Worm (Caenorhabditis elegans): ENCODE data around the gene sssh-1.

Gene sssh-1

DNA sequence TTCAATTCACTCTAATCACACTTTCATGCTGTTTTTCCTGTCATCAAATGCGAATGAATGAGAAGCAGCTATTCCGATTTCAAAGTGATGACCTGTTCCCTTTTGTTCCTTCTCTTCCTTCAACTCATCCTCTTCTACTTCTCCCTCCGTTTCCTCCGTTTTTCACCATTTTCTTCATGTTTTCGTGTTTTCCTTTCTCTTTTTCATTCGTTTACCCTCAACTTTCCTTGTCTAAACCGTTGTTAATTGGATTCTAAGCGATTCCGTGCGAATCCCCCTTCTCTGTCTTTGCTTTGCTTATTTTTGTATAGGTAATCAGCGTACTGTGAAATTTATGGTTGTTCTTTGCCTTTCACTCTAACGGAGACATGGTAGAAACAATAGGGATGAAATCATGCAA is 10.1 kb downstream of the sssh-1 start:
- TF ChIP-seq che-1 (tag; optimal IDR thresholded peaks at IDR 0.05) (no peak), ceh-30 (tag; optimal IDR thresholded peaks at IDR 0.05) (no peak), ref-2 (tag; optimal IDR thresholded peaks at IDR 0.05) (no peak), ama-1 (optimal IDR thresholded peaks at IDR 0.05) (no peak)

DNA sequence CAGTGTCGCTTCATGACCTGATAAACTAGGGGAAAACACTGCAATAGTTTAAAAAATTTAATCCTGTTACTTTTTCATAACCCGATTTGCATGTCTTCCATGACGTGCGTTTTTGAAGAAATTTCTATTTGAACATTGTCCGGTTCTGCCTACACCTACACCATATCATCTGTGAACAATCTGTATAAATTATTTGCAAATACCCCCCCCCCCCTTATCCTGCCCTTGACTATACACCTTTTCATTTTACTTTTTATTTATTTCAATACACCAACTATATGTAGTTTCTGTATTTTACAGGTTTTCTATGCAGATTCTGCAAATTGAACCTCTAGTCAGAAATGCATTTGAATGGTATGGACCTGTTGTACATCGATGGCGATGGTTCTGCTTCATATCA is 12.4 kb downstream of the sssh-1 start, which contains the start of gene daf-6:
daf-6 (plus strand) TSS at position 301 of the 400 bp plus-strand sequence.
- no peak for TF ChIP-seq tbx-2 (tag; optimal IDR thresholded peaks at IDR 0.05)
- TF ChIP-seq nfya-1 (tag; optimal IDR thresholded peaks at IDR 0.05), result no peak
- TF ChIP-seq unc-86 (tag; optimal IDR thresholded peaks at IDR 0.05), result no peak
- no peak for TF ChIP-seq ahr-1 (tag; optimal IDR thresholded peaks at IDR 0.05)
- TF ChIP-seq ets-4 (tag; optimal IDR thresholded peaks at IDR 0.05), result no peak
- TF ChIP-seq che-1 (tag; optimal IDR thresholded peaks at IDR 0.05), result no peak
- no peak for TF ChIP-seq ceh-18 (tag; optimal IDR thresholded peaks at IDR 0.05)
- no peak for TF ChIP-seq ceh-9 (tag; optimal IDR thresholded peaks at IDR 0.05)
- TF ChIP-seq hlh-30 (tag; optimal IDR thresholded peaks at IDR 0.05; ENCODE audit: insufficient read depth), result no peak
- no peak for TF ChIP-seq unc-3 (GFP tag; conservative IDR thresholded peaks at IDR 0.05)
- TF ChIP-seq unc-3 (tag; optimal IDR thresholded peaks at IDR 0.05), result no peak

ce11 chrX:14894380-14894779 is 18.6 kb downstream of the sssh-1 start:
- TF ChIP-seq ceh-48 (tag; optimal IDR thresholded peaks at IDR 0.05), result no peak
- TF ChIP-seq ceh-6 (GFP tag; optimal IDR thresholded peaks at IDR 0.05), result no peak
- TF ChIP-seq unc-42 (tag; optimal IDR thresholded peaks at IDR 0.05), result no peak
- TF ChIP-seq pqm-1 (tag; optimal IDR thresholded peaks at IDR 0.05), result no peak
- TF ChIP-seq elt-2 (tag; optimal IDR thresholded peaks at IDR 0.05), result no peak

DNA sequence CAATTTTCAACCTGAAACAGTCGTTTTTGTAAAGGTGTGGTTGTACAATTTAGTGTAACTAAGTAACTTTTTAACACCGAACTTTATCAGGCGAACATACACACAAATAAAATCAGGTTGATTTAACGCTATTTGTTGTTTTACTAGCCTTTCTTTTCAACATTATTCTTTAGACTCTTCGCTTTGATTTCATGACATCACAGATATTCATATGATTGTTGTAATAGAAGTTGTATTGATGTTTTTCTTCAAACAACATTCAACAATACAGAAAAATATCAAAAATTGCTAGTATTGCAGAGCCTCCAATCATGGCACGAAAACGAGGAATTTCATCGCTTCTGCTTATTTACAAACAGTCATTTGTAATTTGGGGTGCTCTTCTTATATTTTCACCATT is 19.1 kb downstream of the sssh-1 start, which contains the start of gene nac-1:
nac-1 (plus strand) TSS at position 301 of the 400 bp plus-strand sequence.
- TF ChIP-seq odd-2 (tag; optimal IDR thresholded peaks at IDR 0.05), result no peak
- TF ChIP-seq ceh-18 (tag; optimal IDR thresholded peaks at IDR 0.05), result no peak
- TF ChIP-seq tbx-2 (tag; optimal IDR thresholded peaks at IDR 0.05), result no peak
- TF ChIP-seq pha-2 (tag; optimal IDR thresholded peaks at IDR 0.05), result no peak
- no peak for TF ChIP-seq unc-42 (tag; optimal IDR thresholded peaks at IDR 0.05)
- no peak for TF ChIP-seq unc-86 (tag; optimal IDR thresholded peaks at IDR 0.05)
- no peak for TF ChIP-seq ceh-19 (GFP tag; optimal IDR thresholded peaks at IDR 0.05)
- TF ChIP-seq K02D7.2 (tag; optimal IDR thresholded peaks at IDR 0.05), result no peak
- TF ChIP-seq ceh-34 (tag; optimal IDR thresholded peaks at IDR 0.05), result no peak
- TF ChIP-seq lin-11 (tag; optimal IDR thresholded peaks at IDR 0.05), result no peak
- TF ChIP-seq K09A11.1 (tag; optimal IDR thresholded peaks at IDR 0.05; ENCODE audit: insufficient read depth), result no peak
- no peak for TF ChIP-seq gmeb-2 (tag; optimal IDR thresholded peaks at IDR 0.05)
- no peak for TF ChIP-seq pax-1 (tag; optimal IDR thresholded peaks at IDR 0.05)
- TF ChIP-seq ceh-22 (tag; optimal IDR thresholded peaks at IDR 0.05), result no peak
- no peak for TF ChIP-seq ceh-48 (tag; optimal IDR thresholded peaks at IDR 0.05)
- TF ChIP-seq mec-3 (tag; optimal IDR thresholded peaks at IDR 0.05; ENCODE audit: borderline replicate concordance), result no peak
- no peak for TF ChIP-seq hlh-8 (tag; optimal IDR thresholded peaks at IDR 0.05)

DNA sequence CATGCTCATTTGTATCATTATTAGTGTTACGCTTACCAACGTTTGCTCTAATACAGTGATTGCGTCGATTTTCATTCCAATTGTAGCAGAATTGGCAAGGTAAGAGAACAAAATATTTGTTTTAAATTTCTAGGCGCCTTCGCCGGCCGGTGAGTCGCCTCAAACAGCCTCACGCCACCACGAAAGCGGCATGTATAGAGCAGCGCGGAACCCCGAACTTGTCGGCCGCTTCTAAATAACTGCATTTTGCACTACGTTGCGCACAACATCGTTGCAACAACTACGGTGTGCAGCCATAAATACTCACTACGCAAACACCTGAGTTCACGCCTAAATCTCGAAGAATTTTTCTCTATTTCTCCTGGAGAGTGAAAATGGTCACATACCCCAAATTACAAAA is 21.4 kb downstream of the sssh-1 start:
- TF ChIP-seq C38D4.7 (GFP tag; optimal IDR thresholded peaks at IDR 0.05) (no peak), ceh-24 (tag; optimal IDR thresholded peaks at IDR 0.05) (no peak), hlh-15 (tag; optimal IDR thresholded peaks at IDR 0.05) (no peak), ceh-34 (tag; optimal IDR thresholded peaks at IDR 0.05) (no peak), rnt-1 (tag; optimal IDR thresholded peaks at IDR 0.05) (no peak), hlh-30 (tag; optimal IDR thresholded peaks at IDR 0.05; ENCODE audit: insufficient read depth) (no peak), gmeb-2 (tag; optimal IDR thresholded peaks at IDR 0.05) (no peak), unc-55 (GFP tag; optimal IDR thresholded peaks at IDR 0.05) (no peak), dmd-4 (tag; optimal IDR thresholded peaks at IDR 0.05; ENCODE audit: borderline replicate concordance) (no peak), T23F11.4 (GFP tag; optimal IDR thresholded peaks at IDR 0.05) (no peak), fkh-6 (tag; optimal IDR thresholded peaks at IDR 0.05) (no peak), ceh-18 (tag; optimal IDR thresholded peaks at IDR 0.05) (no peak), ceh-22 (tag; optimal IDR thresholded peaks at IDR 0.05) (no peak), tbx-2 (tag; optimal IDR thresholded peaks at IDR 0.05) (no peak), dve-1 (tag; optimal IDR thresholded peaks at IDR 0.05) (no peak), K02D7.2 (tag; optimal IDR thresholded peaks at IDR 0.05) (no peak), unc-3 (GFP tag; conservative IDR thresholded peaks at IDR 0.05) (no peak), unc-3 (tag; optimal IDR thresholded peaks at IDR 0.05) (no peak), hlh-8 (tag; optimal IDR thresholded peaks at IDR 0.05) (no peak), pqm-1 (tag; optimal IDR thresholded peaks at IDR 0.05) (no peak), fax-1 (tag; optimal IDR thresholded peaks at IDR 0.05) (no peak)

Data from whole organism, late embryonic.